Worm (Caenorhabditis elegans) whole organism, L1 larva: ENCODE results near the gene ech-5.

ENCODE experiments used
- C34B4.2 ChIP-seq: sonication (generic microtip); optimal IDR thresholded peaks from 2 replicates; lab custom pipeline; 2017; ENCODE audit warnings: mild to moderate bottlenecking, missing genetic modification characterization, missing compliant biosample characterization
- blmp-1 ChIP-seq: fragments of 150-350 bp; optimal IDR thresholded peaks from 2 replicates; lab custom pipeline; 2014; ENCODE audit warnings: missing biosample characterization, missing genetic modification characterization
- ceh-63 ChIP-seq: fragments of 200-800 bp; sonication (Bioruptor generic); optimal IDR thresholded peaks from 2 replicates; lab custom pipeline; 2018; ENCODE audit warnings: mild to moderate bottlenecking, missing genetic modification characterization, missing compliant biosample characterization
- ceh-8 ChIP-seq: fragments of 200-800 bp; sonication (Bioruptor generic); optimal IDR thresholded peaks from 2 replicates; lab custom pipeline; 2018; ENCODE audit warnings: mild to moderate bottlenecking, missing genetic modification characterization, moderate library complexity, missing compliant biosample characterization
- ceh-82 ChIP-seq, 3 experiments: fragments of 150-350 bp in 1 of 3; sonication (generic microtip) in 2 of 3; optimal IDR thresholded peaks; 2 replicates each; lab custom pipeline; 2014 to 2017; ENCODE audit warnings: missing biosample characterization in 3 of 3, missing genetic modification characterization in 3 of 3
- ceh-88 ChIP-seq: fragments of 200-800 bp; sonication (Bioruptor generic); IDR thresholded peaks from 2 replicates; pipeline ENCODE4 v1.3.6; 2022; ENCODE audit warnings: missing genetic modification characterization, missing compliant biosample characterization
- ceh-90 ChIP-seq: sonication (generic microtip); optimal IDR thresholded peaks from 2 replicates; lab custom pipeline; 2016; ENCODE audit warnings: missing genetic modification characterization, missing compliant biosample characterization
- dpl-1 ChIP-seq, 3 experiments: fragments of 150-350 bp in 2 of 3; sonication (generic microtip) in 1 of 3; optimal IDR thresholded peaks; 2 replicates each; lab custom pipeline; 2014 to 2017; ENCODE audit warnings: missing biosample characterization in 3 of 3, missing genetic modification characterization in 3 of 3, missing genetic modification reagents in 3 of 3
- efl-1 ChIP-seq, 4 experiments: fragments of 150-350 bp; optimal IDR thresholded peaks in 3 of 4; peaks in 1 of 4; 1 replicate in 1 of 4; 2 replicates in 3 of 4; lab custom pipeline; 2014; ENCODE audit warnings: missing biosample characterization in 2 of 4, missing genetic modification characterization in 2 of 4, missing genetic modification reagents in 2 of 4
- elt-2 ChIP-seq: sonication (generic microtip); optimal IDR thresholded peaks from 2 replicates; lab custom pipeline; 2016; ENCODE audit warnings: missing genetic modification characterization, mild to moderate bottlenecking, inconsistent platforms, missing compliant biosample characterization, missing genetic modification reagents
- elt-3 ChIP-seq, 6 experiments: fragments of 150-350 bp in 1 of 6; sonication (generic microtip); optimal IDR thresholded peaks; 2 replicates each; lab custom pipeline; 2017 to 2018; ENCODE audit warnings: missing biosample characterization in 6 of 6, missing genetic modification characterization in 6 of 6, inconsistent platforms in 1 of 6
- ets-5 ChIP-seq: fragments of 200-800 bp; sonication (Bioruptor generic); IDR thresholded peaks from 2 replicates; pipeline ENCODE4 v1.3.6; 2022; ENCODE audit warnings: missing genetic modification characterization, missing compliant biosample characterization
- fkh-4 ChIP-seq: sonication (generic microtip); optimal IDR thresholded peaks from 2 replicates; lab custom pipeline; 2016; ENCODE audit warnings: missing compliant biosample characterization, missing genetic modification characterization, borderline replicate concordance
- fkh-8 ChIP-seq: sonication (generic microtip); optimal IDR thresholded peaks from 2 replicates; lab custom pipeline; 2016; ENCODE audit warnings: mild to moderate bottlenecking, missing genetic modification characterization, missing compliant biosample characterization
- hlh-17 ChIP-seq: fragments of 200-800 bp; sonication (Bioruptor generic); optimal IDR thresholded peaks from 2 replicates; lab custom pipeline; 2018; ENCODE audit warnings: missing genetic modification characterization, mild to moderate bottlenecking, missing compliant biosample characterization, moderate library complexity, borderline replicate concordance
- hpl-2 ChIP-seq: fragments of 150-350 bp; optimal IDR thresholded peaks from 2 replicates; lab custom pipeline; 2014; ENCODE audit warnings: missing biosample characterization, missing genetic modification reagents, missing genetic modification characterization
- irx-1 ChIP-seq: sonication (generic microtip); optimal IDR thresholded peaks from 2 replicates; lab custom pipeline; 2016; ENCODE audit warnings: missing genetic modification characterization, missing compliant biosample characterization
- isw-1 ChIP-seq: fragments of 200-800 bp; sonication (Bioruptor generic); IDR thresholded peaks from 2 replicates; pipeline ENCODE4 v1.3.6; 2022; ENCODE audit warnings: missing genetic modification characterization, missing compliant biosample characterization
- jun-1 ChIP-seq: fragments of 150-350 bp; optimal IDR thresholded peaks from 2 replicates; lab custom pipeline; 2014; ENCODE audit warnings: missing biosample characterization, missing genetic modification reagents, missing genetic modification characterization
- lin-13 ChIP-seq: fragments of 150-350 bp; optimal IDR thresholded peaks from 2 replicates; lab custom pipeline; 2014; ENCODE audit warnings: missing biosample characterization, missing genetic modification reagents, missing genetic modification characterization
- lin-39 ChIP-seq: fragments of 150-350 bp; optimal IDR thresholded peaks from 2 replicates; lab custom pipeline; 2014; ENCODE audit warnings: missing biosample characterization, missing genetic modification reagents, missing genetic modification characterization
- lir-3 ChIP-seq: sonication (generic microtip); optimal IDR thresholded peaks from 2 replicates; lab custom pipeline; 2016; ENCODE audit warnings: mild to moderate bottlenecking, missing genetic modification characterization, moderate library complexity, missing compliant biosample characterization; ENCODE audit not compliant: poor library complexity
- lsy-2 ChIP-seq, 2 experiments: fragments of 150-350 bp; optimal IDR thresholded peaks; 2 replicates each; lab custom pipeline; 2014; ENCODE audit warnings: missing biosample characterization in 2 of 2, missing genetic modification characterization in 2 of 2
- mdl-1 ChIP-seq, 2 experiments: fragments of 150-350 bp; optimal IDR thresholded peaks; 2 replicates each; lab custom pipeline; 2014 to 2017; ENCODE audit warnings: missing biosample characterization in 2 of 2, missing genetic modification characterization in 2 of 2, inconsistent platforms in 1 of 2
- mef-2 ChIP-seq: fragments of 150-350 bp; optimal IDR thresholded peaks from 2 replicates; lab custom pipeline; 2014; ENCODE audit warnings: missing biosample characterization, missing genetic modification characterization
- mep-1 ChIP-seq: fragments of 150-350 bp; optimal IDR thresholded peaks from 2 replicates; lab custom pipeline; 2014; ENCODE audit warnings: missing biosample characterization, missing genetic modification characterization
- nhr-20 ChIP-seq: sonication (generic microtip); optimal IDR thresholded peaks from 2 replicates; lab custom pipeline; 2016; ENCODE audit warnings: mild to moderate bottlenecking, missing genetic modification characterization, missing compliant biosample characterization
- nhr-71 ChIP-seq: sonication (generic microtip); optimal IDR thresholded peaks from 2 replicates; lab custom pipeline; 2016; ENCODE audit warnings: mild to moderate bottlenecking, missing genetic modification characterization, moderate library complexity, missing compliant biosample characterization
- nhr-76 ChIP-seq: sonication (generic microtip); optimal IDR thresholded peaks from 2 replicates; lab custom pipeline; 2017; ENCODE audit warnings: missing biosample characterization, missing genetic modification characterization
- nhr-84 ChIP-seq: sonication (generic microtip); optimal IDR thresholded peaks from 2 replicates; lab custom pipeline; 2017; ENCODE audit warnings: missing biosample characterization, missing genetic modification characterization
- nhr-85 ChIP-seq: sonication (generic microtip); peaks from one replicate; lab custom pipeline; 2016; ENCODE audit warnings: missing genetic modification characterization, inconsistent platforms, missing compliant biosample characterization
- nhr-90 ChIP-seq: sonication (generic microtip); optimal IDR thresholded peaks from 2 replicates; lab custom pipeline; 2016; ENCODE audit warnings: mild to moderate bottlenecking, missing genetic modification characterization, missing compliant biosample characterization; ENCODE audit not compliant: poor library complexity
- pag-3 ChIP-seq: sonication (generic microtip); optimal IDR thresholded peaks from 2 replicates; lab custom pipeline; 2017; ENCODE audit warnings: missing genetic modification characterization, mild to moderate bottlenecking, missing compliant biosample characterization, antibody characterized with exemption, borderline replicate concordance; ENCODE audit not compliant: insufficient read depth
- skn-1 ChIP-seq: fragments of 150-350 bp; optimal IDR thresholded peaks from 2 replicates; lab custom pipeline; 2014; ENCODE audit warnings: missing biosample characterization, missing genetic modification characterization
- snu-23 ChIP-seq: sonication (generic microtip); optimal IDR thresholded peaks from 2 replicates; lab custom pipeline; 2016; ENCODE audit warnings: missing genetic modification characterization, missing compliant biosample characterization
- sox-4 ChIP-seq: sonication (generic microtip); optimal IDR thresholded peaks from 2 replicates; lab custom pipeline; 2016; ENCODE audit warnings: missing genetic modification characterization, missing compliant biosample characterization
- swsn-7 ChIP-seq: sonication (generic microtip); optimal IDR thresholded peaks from 2 replicates; lab custom pipeline; 2016; ENCODE audit warnings: missing genetic modification characterization, missing compliant biosample characterization
- tbx-2 ChIP-seq: sonication (generic microtip); optimal IDR thresholded peaks from 2 replicates; lab custom pipeline; 2016; ENCODE audit warnings: missing genetic modification characterization, missing compliant biosample characterization
- unc-30 ChIP-seq: sonication (generic microtip); optimal IDR thresholded peaks from 2 replicates; lab custom pipeline; 2017; ENCODE audit warnings: missing biosample characterization, missing genetic modification characterization
- unc-62 ChIP-seq: fragments of 150-350 bp; optimal IDR thresholded peaks from 2 replicates; lab custom pipeline; 2014; ENCODE audit warnings: missing biosample characterization, missing genetic modification reagents, missing genetic modification characterization
- ztf-11 ChIP-seq, 2 experiments: sonication (generic microtip); optimal IDR thresholded peaks; 2 replicates each; lab custom pipeline; 2016 to 2017; ENCODE audit warnings: missing genetic modification characterization in 2 of 2, missing biosample characterization in 1 of 2, missing compliant biosample characterization in 1 of 2
- ztf-4 ChIP-seq: fragments of 150-350 bp; optimal IDR thresholded peaks from 2 replicates; lab custom pipeline; 2014; ENCODE audit warnings: missing biosample characterization, missing genetic modification characterization

The ech-5 gene

DNA sequence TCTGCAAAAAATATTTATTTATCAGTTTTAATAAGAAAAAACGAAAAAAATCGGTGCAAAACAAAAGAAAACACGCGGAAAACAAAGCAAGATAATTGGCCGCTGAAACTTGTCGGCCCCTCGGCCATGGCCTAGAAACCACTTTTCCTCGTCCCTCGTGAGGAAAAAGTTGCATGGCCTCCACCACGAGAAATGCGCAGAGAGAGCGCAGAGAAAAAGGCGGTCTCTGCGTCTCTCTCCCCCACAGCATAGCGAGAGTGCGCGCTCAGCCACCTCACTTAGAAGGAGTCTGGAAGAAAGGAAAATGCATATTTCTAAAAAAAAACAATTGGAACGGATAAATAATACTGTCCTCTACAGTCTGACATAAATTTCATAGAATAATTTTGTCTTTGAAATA lies 16.5 kb downstream of the ech-5 start (continued):
- TF ChIP-seq ceh-90: peak; percentile 58
- peak; percentile 79 for TF ChIP-seq isw-1 (GFP tag; lab: Robert Waterston, UW)
- peak; percentile 68 to 70 for TF ChIP-seq efl-1 (optimal IDR thresholded peaks at IDR 0.05; lab: Kevin White, UChicago)
- peak; percentile 51 to 92 for TF ChIP-seq efl-1 (GFP tag; optimal IDR thresholded peaks at IDR 0.05 in 1 of 2; lab: Kevin White, UChicago)
- peak; percentile 8 for TF ChIP-seq fkh-8 (tag; lab: Kevin White, UChicago)
- peak; percentile 7 to 29 (median 22) for TF ChIP-seq ceh-82 (tag; optimal IDR thresholded peaks at IDR 0.05; lab: Kevin White, UChicago)

DNA sequence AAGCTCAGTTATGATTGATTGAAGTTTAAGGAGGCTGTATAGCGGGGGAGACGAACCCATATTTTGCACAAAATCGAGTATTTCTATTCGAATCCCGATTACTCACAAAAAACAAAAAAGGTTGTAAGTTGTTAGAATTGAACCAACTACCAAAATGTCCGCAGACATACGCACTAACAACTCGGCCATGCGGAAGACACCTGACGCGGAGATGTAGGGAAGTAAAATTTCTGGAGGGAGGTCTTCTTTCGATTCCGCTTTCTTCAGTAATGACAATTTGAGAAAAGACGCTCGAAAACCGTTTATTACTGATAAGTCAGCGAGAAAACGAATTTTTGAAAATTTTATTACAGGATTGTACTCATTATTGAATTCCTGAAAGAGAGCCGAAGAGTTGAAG lies 21.1 kb downstream of the ech-5 start:
- peak; percentile 40 for TF ChIP-seq nhr-85
- no peak for TF ChIP-seq nhr-90
- no peak for TF ChIP-seq efl-1 (optimal IDR thresholded peaks at IDR 0.05; lab: Kevin White, UChicago)
- peak in 1 of 2 experiments; percentile 89 for TF ChIP-seq efl-1 (GFP tag; optimal IDR thresholded peaks at IDR 0.05 in 1 of 2; lab: Kevin White, UChicago)
- TF ChIP-seq, all 84 proteins: peak for 2

DNA sequence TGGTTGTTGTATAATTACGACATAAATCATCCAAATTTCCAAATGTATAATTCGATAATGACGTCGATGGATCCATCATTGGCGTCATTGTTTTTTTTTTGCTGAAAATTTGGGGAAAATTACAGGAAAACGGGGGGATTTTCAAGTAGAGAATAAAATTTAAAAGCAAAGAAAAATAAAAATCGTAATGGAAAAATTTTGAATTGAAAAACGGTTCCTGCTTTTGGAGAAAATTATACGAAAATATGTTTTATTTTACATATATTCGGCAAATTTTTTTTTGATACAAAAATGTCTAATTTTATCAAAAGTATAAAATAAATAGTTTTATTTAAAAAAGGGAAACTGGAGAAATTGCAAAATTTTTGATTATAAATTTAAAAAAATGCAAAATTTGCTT lies 28.0 kb downstream of the ech-5 start, which contains the start of gene zipt-15:
zipt-15 (minus strand) TSS at position 101 of the 400 bp plus-strand sequence.
- TF ChIP-seq sox-4: no peak
- no peak for TF ChIP-seq fkh-4
- no peak for TF ChIP-seq pag-3

DNA sequence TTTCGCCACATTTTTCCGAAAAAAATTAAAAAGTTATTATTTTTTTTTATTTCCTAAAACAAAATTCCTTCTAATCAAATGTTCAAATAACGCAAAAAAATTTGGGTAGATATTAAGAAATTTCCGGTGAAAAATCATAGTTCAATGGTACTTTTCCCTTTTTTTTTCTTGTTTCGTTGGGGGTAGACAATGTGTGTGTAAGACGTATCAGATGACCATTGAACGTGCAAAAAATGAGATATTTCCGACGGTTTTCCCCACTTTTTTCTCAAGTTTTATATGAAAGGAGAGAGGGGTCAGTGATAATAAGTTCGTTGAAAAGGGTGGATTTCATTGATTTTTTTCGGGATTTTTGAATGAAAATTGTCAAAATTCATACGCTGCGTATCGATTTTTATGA lies 29.3 kb downstream of the ech-5 start:
- TF ChIP-seq irx-1 (tag; lab: Kevin White, UChicago) (no peak), elt-2 (no peak), hlh-17 (GFP tag; lab: Kevin White, UChicago) (no peak), blmp-1 (tag; lab: Kevin White, UChicago) (peak; percentile 88), elt-3 (tag; optimal IDR thresholded peaks at IDR 0.05; lab: Kevin White, UChicago) (peak in 1 of 6 experiments; percentile 44), nhr-90 (no peak)

DNA sequence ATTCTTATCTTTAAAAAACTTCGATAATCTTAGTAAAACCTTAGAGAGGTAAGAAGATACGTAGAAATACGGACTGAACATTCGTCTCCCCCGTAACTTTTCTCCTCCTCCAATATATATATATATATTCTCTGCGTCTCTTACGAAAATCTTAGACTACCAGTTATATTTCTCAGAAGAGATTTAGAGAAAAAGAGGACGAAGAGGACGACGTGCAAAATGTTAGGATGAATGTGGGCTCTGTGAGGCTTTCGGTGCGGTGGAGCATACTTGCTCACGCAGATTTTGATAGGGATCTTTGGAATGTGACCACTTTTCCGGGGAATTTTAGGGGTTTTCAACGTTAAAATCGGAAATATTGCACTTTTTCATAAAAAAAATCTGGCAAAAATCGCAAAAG lies 31.6 kb downstream of the ech-5 start:
- TF ChIP-seq unc-30 (tag; lab: Kevin White, UChicago) (no peak), tbx-2 (tag; lab: Kevin White, UChicago) (peak; percentile 73), nhr-71 (tag; lab: Kevin White, UChicago) (peak; percentile 85), unc-62 (GFP tag; lab: Kevin White, UChicago) (no peak), blmp-1 (tag; lab: Kevin White, UChicago) (peak; percentile 20), ztf-11 (tag; optimal IDR thresholded peaks at IDR 0.05; lab: Kevin White, UChicago) (no peak), pag-3 (peak; percentile 32), mep-1 (tag; lab: Kevin White, UChicago) (peak; percentile 86), efl-1 (optimal IDR thresholded peaks at IDR 0.05; lab: Kevin White, UChicago) (peak; percentile 79 to 81), efl-1 (GFP tag; optimal IDR thresholded peaks at IDR 0.05 in 1 of 2; lab: Kevin White, UChicago) (peak; percentile 74 to 95), nhr-90 (peak; percentile 8), lin-13 (GFP tag; lab: Kevin White, UChicago) (peak; percentile 48), mdl-1 (tag; optimal IDR thresholded peaks at IDR 0.05; lab: Kevin White, UChicago) (peak in 1 of 2 experiments; percentile 3), nhr-85 (peak; percentile 49), hpl-2 (GFP tag; lab: Kevin White, UChicago) (no peak), ceh-63 (GFP tag; lab: Kevin White, UChicago) (no peak), ets-5 (GFP tag; lab: Robert Waterston, UW) (no peak), lin-39 (tag; lab: Kevin White, UChicago) (peak; percentile 5), lsy-2 (tag; optimal IDR thresholded peaks at IDR 0.05; lab: Kevin White, UChicago) (peak; percentile 81 to 88), skn-1 (tag; lab: Kevin White, UChicago) (peak; percentile 48), dpl-1 (GFP tag; optimal IDR thresholded peaks at IDR 0.05; lab: Kevin White, UChicago) (peak; percentile 38 to 73 (median 47)), swsn-7 (tag; lab: Kevin White, UChicago) (peak; percentile 77), ceh-8 (no peak), lir-3 (tag; lab: Kevin White, UChicago) (no peak), nhr-20 (peak; percentile 56), jun-1 (tag; lab: Kevin White, UChicago) (peak; percentile 9), ceh-82 (tag; optimal IDR thresholded peaks at IDR 0.05; lab: Kevin White, UChicago) (peak; percentile 40 to 91 (median 72)), C34B4.2 (tag; lab: Kevin White, UChicago) (no peak), nhr-84 (tag; lab: Kevin White, UChicago) (no peak), nhr-76 (no peak), ztf-4 (tag; lab: Kevin White, UChicago) (peak; percentile 51), fkh-8 (tag; lab: Kevin White, UChicago) (peak; percentile 84), snu-23 (GFP tag; lab: Kevin White, UChicago) (peak; percentile 84), mef-2 (tag; lab: Kevin White, UChicago) (no peak), ceh-88 (GFP tag; lab: Robert Waterston, UW) (no peak; the same call in 1 of the 2 replicates)
